Fruit fly (Drosophila melanogaster) whole organism, embryonic: ENCODE results near the gene CG15347.

Experiments
- Atf6 ChIP-seq: fragments of 200-800 bp; sonication (Bioruptor generic); IDR thresholded peaks from 2 replicates; pipeline ENCODE4 v1.3.6; 2022; ENCODE audit warnings: missing biosample characterization, missing genetic modification characterization
- B-H2 ChIP-seq: fragments of 200-800 bp; sonication (Bioruptor generic); optimal IDR thresholded peaks from 2 replicates; lab custom pipeline; 2018; ENCODE audit warnings: missing biosample characterization, mild to moderate bottlenecking, missing genetic modification characterization
- Bgb ChIP-seq: fragments of 200-800 bp; sonication (Bioruptor generic); IDR thresholded peaks from 2 replicates; pipeline ENCODE4 v1.3.6; 2022; ENCODE audit warnings: missing biosample characterization, missing genetic modification characterization; ENCODE audit not compliant: partially characterized antibody
- CG10543 ChIP-seq: fragments of 200-800 bp; sonication (Bioruptor generic); optimal IDR thresholded peaks from 3 replicates; lab custom pipeline; 2017; ENCODE audit warnings: missing biosample characterization, mild to moderate bottlenecking, missing genetic modification characterization, moderate library complexity
- CG12659 ChIP-seq: fragments of 200-800 bp; sonication (Bioruptor generic); optimal IDR thresholded peaks from 3 replicates; lab custom pipeline; 2017; ENCODE audit warnings: mild to moderate bottlenecking, missing biosample characterization, missing genetic modification reagents, missing genetic modification characterization
- CG13287 ChIP-seq: fragments of 200-800 bp; sonication (Bioruptor generic); IDR thresholded peaks from 2 replicates; pipeline ENCODE4 v1.3.6; 2022; ENCODE audit warnings: missing biosample characterization, missing genetic modification characterization; ENCODE audit not compliant: partially characterized antibody
- CG13296 ChIP-seq: fragments of 200-800 bp; sonication (Bioruptor generic); optimal IDR thresholded peaks from 3 replicates; lab custom pipeline; 2018; ENCODE audit warnings: missing biosample characterization, mild to moderate bottlenecking, missing genetic modification characterization
- CG14014 ChIP-seq: fragments of 200-800 bp; sonication (Bioruptor generic); IDR thresholded peaks from 2 replicates; pipeline ENCODE4 v1.3.6; 2022; ENCODE audit warnings: missing biosample characterization, missing genetic modification characterization
- CG1603 ChIP-seq: fragments of 200-800 bp; sonication (Bioruptor generic); optimal IDR thresholded peaks from 2 replicates; lab custom pipeline; 2019; ENCODE audit warnings: missing biosample characterization, mild to moderate bottlenecking, missing genetic modification characterization, moderate library complexity
- CG17186 ChIP-seq: fragments of 200-800 bp; sonication (Bioruptor generic); optimal IDR thresholded peaks from 3 replicates; lab custom pipeline; 2017; ENCODE audit warnings: missing biosample characterization, missing genetic modification reagents, missing genetic modification characterization
- CG2875 ChIP-seq: fragments of 200-800 bp; sonication (Bioruptor generic); optimal IDR thresholded peaks from 2 replicates; lab custom pipeline; 2017; ENCODE audit warnings: missing biosample characterization, mild to moderate bottlenecking, missing genetic modification characterization, missing genetic modification reagents
- CG32532 ChIP-seq: fragments of 200-800 bp; sonication (Bioruptor generic); IDR thresholded peaks from 2 replicates; pipeline ENCODE4 v1.3.6; 2022; ENCODE audit warnings: missing biosample characterization, missing genetic modification characterization
- CG34422 ChIP-seq: fragments of 200-800 bp; sonication (Bioruptor generic); IDR thresholded peaks from 3 replicates; pipeline ENCODE4 v1.3.6; 2022; ENCODE audit warnings: missing biosample characterization, missing genetic modification characterization
- CG6175 ChIP-seq: fragments of 200-800 bp; sonication (Bioruptor generic); IDR thresholded peaks from 3 replicates; pipeline ENCODE4 v1.3.6; 2022; ENCODE audit warnings: missing biosample characterization, missing genetic modification characterization
- CG7928 ChIP-seq: fragments of 200-800 bp; sonication (Bioruptor generic); optimal IDR thresholded peaks from 2 replicates; lab custom pipeline; 2017; ENCODE audit warnings: missing biosample characterization, mild to moderate bottlenecking, missing genetic modification characterization
- CG7987 ChIP-seq: fragments of 200-800 bp; sonication (Bioruptor generic); optimal IDR thresholded peaks from 2 replicates; lab custom pipeline; 2018; ENCODE audit warnings: missing biosample characterization, mild to moderate bottlenecking, missing genetic modification characterization, moderate library complexity
- CTCF ChIP-seq: fragments of 200-800 bp; sonication (Bioruptor generic); optimal IDR thresholded peaks from 2 replicates; lab custom pipeline; 2017; ENCODE audit warnings: missing biosample characterization, mild to moderate bottlenecking, missing genetic modification characterization, moderate library complexity
- CrebB ChIP-seq: fragments of 200-800 bp; sonication (Bioruptor generic); optimal IDR thresholded peaks from 3 replicates; lab custom pipeline; 2018; ENCODE audit warnings: missing biosample characterization, mild to moderate bottlenecking, missing genetic modification characterization
- Dbx ChIP-seq: fragments of 200-800 bp; sonication (Bioruptor generic); IDR thresholded peaks from 3 replicates; pipeline ENCODE4 v1.3.6; 2022; ENCODE audit warnings: missing biosample characterization, missing genetic modification characterization
- Ets97D ChIP-seq: fragments of 200-800 bp; sonication (Bioruptor generic); optimal IDR thresholded peaks from 3 replicates; lab custom pipeline; 2016; ENCODE audit warnings: missing biosample characterization, missing genetic modification characterization
- Gug ChIP-seq: fragments of 200-800 bp; sonication (Bioruptor generic); IDR thresholded peaks from 4 replicates; pipeline ENCODE4 v1.3.6; 2022; ENCODE audit warnings: missing biosample characterization, missing genetic modification characterization
- Hey ChIP-seq: fragments of 200-800 bp; sonication (Bioruptor generic); optimal IDR thresholded peaks from 3 replicates; lab custom pipeline; 2018; ENCODE audit warnings: missing biosample characterization, mild to moderate bottlenecking, missing genetic modification characterization
- Lhr ChIP-seq: fragments of 200-800 bp; sonication (Bioruptor generic); optimal IDR thresholded peaks from 3 replicates; lab custom pipeline; 2017; ENCODE audit warnings: mild to moderate bottlenecking, missing biosample characterization, missing genetic modification reagents, missing genetic modification characterization
- MESR4 ChIP-seq: fragments of 200-800 bp; sonication (Bioruptor generic); optimal IDR thresholded peaks from 2 replicates; lab custom pipeline; 2018; ENCODE audit warnings: missing biosample characterization, mild to moderate bottlenecking, missing genetic modification characterization, moderate library complexity
- Max ChIP-seq: fragments of 200-800 bp; sonication (Bioruptor generic); optimal IDR thresholded peaks from 2 replicates; lab custom pipeline; 2016; ENCODE audit warnings: missing biosample characterization, mild to moderate bottlenecking, missing genetic modification characterization
- Myb ChIP-seq: fragments of 200-800 bp; sonication (Bioruptor generic); optimal IDR thresholded peaks from 2 replicates; lab custom pipeline; 2016; ENCODE audit warnings: missing biosample characterization, missing genetic modification characterization
- NC2β ChIP-seq: fragments of 200-800 bp; sonication (Bioruptor generic); optimal IDR thresholded peaks from 2 replicates; lab custom pipeline; 2016; ENCODE audit warnings: missing biosample characterization, missing genetic modification characterization
- Rfx ChIP-seq: fragments of 200-800 bp; sonication (Bioruptor generic); IDR thresholded peaks from 2 replicates; pipeline ENCODE4 v1.3.6; 2022; ENCODE audit warnings: missing biosample characterization, missing genetic modification characterization
- Side ChIP-seq: fragments of 200-800 bp; sonication (Bioruptor generic); optimal IDR thresholded peaks from 2 replicates; lab custom pipeline; 2016; ENCODE audit warnings: missing biosample characterization, missing genetic modification characterization
- Sin3A ChIP-seq: fragments of >200 bp; optimal IDR thresholded peaks from 2 replicates; lab custom pipeline; 2018
- ac ChIP-seq: fragments of 200-800 bp; sonication (Bioruptor generic); optimal IDR thresholded peaks from 3 replicates; lab custom pipeline; 2017; ENCODE audit warnings: missing biosample characterization, mild to moderate bottlenecking, missing genetic modification characterization
- amos ChIP-seq: fragments of 200-800 bp; sonication (Bioruptor generic); IDR thresholded peaks from 2 replicates; pipeline ENCODE4 v1.3.6; 2022; ENCODE audit warnings: missing biosample characterization, missing genetic modification characterization; ENCODE audit not compliant: partially characterized antibody
- bab2 ChIP-seq: fragments of 200-800 bp; sonication (Bioruptor generic); optimal IDR thresholded peaks from 2 replicates; lab custom pipeline; 2016; ENCODE audit warnings: missing biosample characterization, missing genetic modification characterization
- caup ChIP-seq: fragments of 200-800 bp; sonication (Bioruptor generic); optimal IDR thresholded peaks from 3 replicates; lab custom pipeline; 2017; ENCODE audit warnings: missing biosample characterization, mild to moderate bottlenecking, missing genetic modification characterization, moderate library complexity; ENCODE audit not compliant: severe bottlenecking
- ci ChIP-seq: fragments of 200-800 bp; sonication (Bioruptor generic); IDR thresholded peaks from 3 replicates; pipeline ENCODE4 v1.3.6; 2022; ENCODE audit warnings: missing biosample characterization, missing genetic modification characterization
- dm ChIP-seq: fragments of 200-800 bp; sonication (Bioruptor generic); optimal IDR thresholded peaks from 3 replicates; lab custom pipeline; 2016; ENCODE audit warnings: missing biosample characterization, missing genetic modification characterization
- gro ChIP-seq: fragments of 200-800 bp; sonication (Bioruptor generic); optimal IDR thresholded peaks from 2 replicates; lab custom pipeline; 2016; ENCODE audit warnings: missing biosample characterization, missing genetic modification characterization
- hkb ChIP-seq, 2 experiments: fragments of 200-800 bp in 1 of 2; fragments of >200 bp in 1 of 2; sonication (Bioruptor generic) in 1 of 2; IDR thresholded peaks in 1 of 2; optimal IDR thresholded peaks in 1 of 2; 2 replicates each; pipeline versions ENCODE4 v1.3.6 to Lab custom; 2017 to 2022; ENCODE audit warnings: missing biosample characterization in 1 of 2, missing genetic modification characterization in 1 of 2
- nom ChIP-seq: fragments of 200-800 bp; sonication (Bioruptor generic); optimal IDR thresholded peaks from 2 replicates; lab custom pipeline; 2017; ENCODE audit warnings: missing biosample characterization, missing genetic modification characterization, mild to moderate bottlenecking, moderate library complexity, missing genetic modification reagents
- pzg ChIP-seq: fragments of 200-800 bp; sonication (Bioruptor generic); optimal IDR thresholded peaks from 3 replicates; lab custom pipeline; 2018; ENCODE audit warnings: missing biosample characterization, mild to moderate bottlenecking, missing genetic modification characterization, moderate library complexity
- sc ChIP-seq, 3 experiments: fragments of >200 bp in 2 of 3; fragments of 200-800 bp in 1 of 3; sonication (Bioruptor generic) in 1 of 3; optimal IDR thresholded peaks; 2 replicates in 2 of 3; 3 replicates in 1 of 3; lab custom pipeline; 2017; ENCODE audit warnings: mild to moderate bottlenecking in 1 of 3, missing biosample characterization in 1 of 3, missing genetic modification characterization in 1 of 3, missing genetic modification reagents in 1 of 3
- schlank ChIP-seq: fragments of 200-800 bp; sonication (Bioruptor generic); optimal IDR thresholded peaks from 2 replicates; lab custom pipeline; 2018; ENCODE audit warnings: missing biosample characterization, mild to moderate bottlenecking, missing genetic modification characterization
- sd ChIP-seq: fragments of 200-800 bp; sonication (Bioruptor generic); optimal IDR thresholded peaks from 3 replicates; lab custom pipeline; 2018; ENCODE audit warnings: missing biosample characterization, mild to moderate bottlenecking, missing genetic modification characterization, moderate library complexity
- sens ChIP-seq: fragments of 200-800 bp; sonication (Bioruptor generic); peaks from one replicate; lab custom pipeline; 2016; ENCODE audit warnings: missing biosample characterization, missing genetic modification characterization
- slbo ChIP-seq: fragments of 200-800 bp; sonication (Bioruptor generic); IDR thresholded peaks from 2 replicates; pipeline ENCODE4 v1.3.6; 2022; ENCODE audit warnings: missing biosample characterization, missing genetic modification characterization
- so ChIP-seq: fragments of 200-800 bp; sonication (Bioruptor generic); IDR thresholded peaks from 3 replicates; pipeline ENCODE4 v1.3.6; 2022; ENCODE audit warnings: missing biosample characterization, missing genetic modification characterization
- sob ChIP-seq: fragments of 200-800 bp; sonication (Bioruptor generic); IDR thresholded peaks from 2 replicates; pipeline ENCODE4 v1.3.6; 2022; ENCODE audit warnings: missing biosample characterization, missing genetic modification characterization
- vvl ChIP-seq: fragments of 200-800 bp; sonication (Bioruptor generic); IDR thresholded peaks from 2 replicates; pipeline ENCODE4 v1.3.6; 2022; ENCODE audit warnings: missing biosample characterization, missing genetic modification characterization
- zfh1 ChIP-seq: fragments of 200-800 bp; sonication (Bioruptor generic); IDR thresholded peaks from 3 replicates; pipeline ENCODE4 v1.3.6; 2022; ENCODE audit warnings: missing biosample characterization, missing genetic modification characterization

Gene CG15347

dm6 chrX:8408971-8409455 lies 51.7 kb downstream of the CG15347 start, which contains the start of gene Trf2 (continued):
- TF ChIP-seq Myb: peak; percentile 52
- TF ChIP-seq Side (GFP tag; lab: Kevin White, UChicago): peak; percentile 51
- no peak for TF ChIP-seq CG7928 (GFP tag; lab: Kevin White, UChicago)
- peak; percentile 59 for TF ChIP-seq vvl (GFP tag; lab: Robert Waterston, UW)
- peak; percentile 13; the same call in 1 of the 2 replicates for TF ChIP-seq CG14014 (GFP tag; lab: Robert Waterston, UW)
- TF ChIP-seq sob (GFP tag; lab: Robert Waterston, UW): peak; percentile 31; the same call in 1 of the 2 replicates
- TF ChIP-seq NC2β (GFP tag; lab: Kevin White, UChicago): peak; percentile 35
- TF ChIP-seq Lhr (GFP tag; lab: Kevin White, UChicago): peak; percentile 30
- no peak for TF ChIP-seq Hey (tag; lab: Kevin White, UChicago)
- peak; percentile 23; the same call in 1 of the 2 replicates for TF ChIP-seq Bgb (GFP tag; lab: Robert Waterston, UW)
- TF ChIP-seq schlank (tag; lab: Kevin White, UChicago): peak; percentile 3
- TF ChIP-seq CTCF (GFP tag; lab: Kevin White, UChicago): peak; percentile 2
- TF ChIP-seq zfh1 (GFP tag; lab: Robert Waterston, UW): peak; percentile 49; the same call in 2 of the 3 replicates
- TF ChIP-seq CG13287: peak; percentile 7; the same call in 1 of the 2 replicates
- TF ChIP-seq ci (GFP tag; lab: Robert Waterston, UW): peak; percentile 68
- 0 out of 3 replicates have a peak, but pooled peaks have one; percentile 11 for TF ChIP-seq so (GFP tag; lab: Robert Waterston, UW)
- TF ChIP-seq CG34422 (GFP tag; lab: Robert Waterston, UW): peak; percentile 44; the same call in 1 of the 3 replicates
- peak; percentile 70 for TF ChIP-seq pzg (GFP tag; lab: Kevin White, UChicago)
- TF ChIP-seq hkb (optimal IDR thresholded peaks at IDR 0.05; lab: Kevin White, UChicago): no peak
- peak; percentile 39; the same call in 1 of the 2 replicates for TF ChIP-seq hkb (GFP tag; IDR thresholded peaks at IDR 0.05; lab: Robert Waterston, UW)
- TF ChIP-seq CG10543: peak; percentile 11
- TF ChIP-seq Rfx (GFP tag; lab: Robert Waterston, UW): peak; percentile 30; the same call in 1 of the 2 replicates
- no peak for TF ChIP-seq CG6175 (GFP tag; lab: Robert Waterston, UW)
- peak; percentile 41; the same call in 1 of the 2 replicates for TF ChIP-seq CG32532 (GFP tag; lab: Robert Waterston, UW)
- TF ChIP-seq MESR4 (GFP tag; lab: Kevin White, UChicago): peak; percentile 50
- peak; percentile 62 for TF ChIP-seq caup (GFP tag; lab: Kevin White, UChicago)
- TF ChIP-seq Max: peak; percentile 3
- peak; percentile 47 for TF ChIP-seq CrebB (tag; lab: Kevin White, UChicago)
- TF ChIP-seq CG12659 (GFP tag; lab: Kevin White, UChicago): peak; percentile 59
- peak; percentile 73 for TF ChIP-seq sens (GFP tag; lab: Kevin White, UChicago)
- TF ChIP-seq CG2875 (GFP tag; lab: Kevin White, UChicago): peak; percentile 8
- 0 out of 4 replicates have a peak, but pooled peaks have one; percentile 10 for TF ChIP-seq Gug (GFP tag; lab: Robert Waterston, UW)
- 0 out of 2 replicates have a peak, but pooled peaks have one; percentile 38 for TF ChIP-seq Atf6 (GFP tag; lab: Robert Waterston, UW)
- TF ChIP-seq CG17186 (GFP tag; lab: Kevin White, UChicago): peak; percentile 9
- TF ChIP-seq nom: peak; percentile 45
- TF ChIP-seq Dbx (GFP tag; lab: Robert Waterston, UW): peak; percentile 59; the same call in 1 of the 3 replicates
- TF ChIP-seq bab2 (GFP tag; lab: Kevin White, UChicago): no peak
- no peak for TF ChIP-seq sc (optimal IDR thresholded peaks at IDR 0.05; lab: Kevin White, UChicago)
- TF ChIP-seq sc (GFP tag; optimal IDR thresholded peaks at IDR 0.05; lab: Kevin White, UChicago): no peak
- peak; percentile 2 for TF ChIP-seq CG1603 (tag; lab: Kevin White, UChicago)
- TF ChIP-seq dm (GFP tag; lab: Kevin White, UChicago): peak; percentile 35
- TF ChIP-seq sd: no peak
- peak; percentile 94 for TF ChIP-seq Sin3A
- TF ChIP-seq B-H2 (GFP tag; lab: Kevin White, UChicago): peak; percentile 10
- peak; percentile 38; the same call in 1 of the 2 replicates for TF ChIP-seq slbo (GFP tag; lab: Robert Waterston, UW)
- peak; percentile 54; the same call in 1 of the 2 replicates for TF ChIP-seq amos (GFP tag; lab: Robert Waterston, UW)
- peak; percentile 13 for TF ChIP-seq gro
- peak; percentile 39 for TF ChIP-seq CG7987 (GFP tag; lab: Kevin White, UChicago)
- TF ChIP-seq CG13296 (GFP tag; lab: Kevin White, UChicago): no peak
- TF ChIP-seq Ets97D (GFP tag; lab: Kevin White, UChicago): peak; percentile 31
- peak; percentile 8 for TF ChIP-seq ac (GFP tag; lab: Kevin White, UChicago)
